Worm (Caenorhabditis elegans) whole organism, young adult: ENCODE results near the gene E04F6.9.

Source experiments
- F23B12.7 ChIP-seq: sonication (generic microtip); optimal IDR thresholded peaks from 2 replicates; lab custom pipeline; 2017; ENCODE audit warnings: missing genetic modification characterization, mild to moderate bottlenecking, missing compliant biosample characterization, antibody characterized with exemption, moderate library complexity; ENCODE audit not compliant: insufficient read depth
- him-1 ChIP-seq: sonication (generic microtip); optimal IDR thresholded peaks from 2 replicates; lab custom pipeline; 2016; ENCODE audit warnings: missing genotype, missing genetic modification reagents, missing genetic modification characterization, missing compliant biosample characterization
- hlh-26 ChIP-seq: fragments of 200-800 bp; sonication (Bioruptor generic); conservative IDR thresholded peaks from 2 replicates; pipeline ENCODE4 v1.3.6; 2022; ENCODE audit warnings: missing genetic modification reagents, missing genetic modification characterization, missing compliant biosample characterization
- madf-3 ChIP-seq: fragments of 200-800 bp; sonication (Bioruptor generic); IDR thresholded peaks from 2 replicates; pipeline ENCODE4 v1.3.6; 2022; ENCODE audit warnings: missing genetic modification reagents, missing genetic modification characterization, missing compliant biosample characterization
- xnd-1 ChIP-seq: sonication (generic microtip); optimal IDR thresholded peaks from 2 replicates; lab custom pipeline; 2016; ENCODE audit warnings: missing genotype, missing genetic modification reagents, missing genetic modification characterization, missing compliant biosample characterization

DNA sequence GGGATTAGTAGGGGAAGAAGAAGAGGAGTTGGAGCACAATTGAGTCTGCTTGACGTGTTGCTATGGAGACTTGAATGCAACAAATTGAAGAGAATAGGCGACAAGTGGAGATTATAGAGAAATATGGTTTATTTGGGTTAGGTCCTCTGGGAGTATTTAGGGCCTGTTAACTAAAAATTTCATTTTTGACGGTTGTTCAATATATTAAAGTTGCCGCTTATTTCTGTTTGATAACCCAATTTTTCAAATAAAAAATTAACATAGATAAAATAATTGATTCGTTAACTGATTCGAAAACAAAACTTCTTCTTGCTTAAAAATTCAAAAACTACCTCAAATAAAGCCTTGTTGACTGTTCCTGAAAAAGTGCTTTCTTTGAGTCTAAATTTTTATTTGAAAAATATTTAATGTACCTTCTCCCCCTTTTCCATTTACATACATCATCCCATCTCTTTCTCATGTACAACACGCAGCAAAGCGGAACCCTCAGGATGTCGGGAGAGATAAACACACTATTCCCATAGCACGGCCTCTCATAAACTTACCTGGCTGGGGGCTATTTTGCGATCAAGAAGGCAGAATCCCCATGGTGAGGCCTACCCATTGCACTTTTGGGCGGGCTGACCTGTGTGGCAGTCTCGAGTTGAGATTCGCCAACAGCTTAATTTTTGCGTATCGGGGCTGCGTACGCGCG, 40.5 kb downstream of the E04F6.9 start, which contains the start of gene dyf-13:
- TF ChIP-seq xnd-1, result no peak
- TF ChIP-seq him-1 (tag; lab: Kevin White, UChicago), result no peak
- no peak for TF ChIP-seq hlh-26 (GFP tag; lab: Robert Waterston, UW)
- TF ChIP-seq F23B12.7 (tag; lab: Kevin White, UChicago), result no peak
- no peak for TF ChIP-seq madf-3 (GFP tag; lab: Robert Waterston, UW)
